Worm (Caenorhabditis elegans): ENCODE measurements around the gene acc-1.

ce11 chrIV:9622272-9622671 lies 35.6 kb upstream of the acc-1 start, which contains the start of gene W09C2.7:
- TF ChIP-seq fkh-10 (GFP tag; optimal IDR thresholded peaks at IDR 0.05) = no peak
- TF ChIP-seq lsy-12 (tag; optimal IDR thresholded peaks at IDR 0.05) = no peak
- TF ChIP-seq nhr-12 (tag; optimal IDR thresholded peaks at IDR 0.05) = no peak
- TF ChIP-seq snpc-4 (tag; optimal IDR thresholded peaks at IDR 0.05) = no peak
- no peak for TF ChIP-seq ama-1 (optimal IDR thresholded peaks at IDR 0.05)
- no peak for TF ChIP-seq nfya-1 (tag; optimal IDR thresholded peaks at IDR 0.05; ENCODE audit: insufficient read depth)

Data from whole organism, L3 larva.